Fruit fly (Drosophila melanogaster) Kc167 (cell line): ENCODE results near the gene Coa8.

ENCODE experiments used
- Sin3A ChIP-seq: fragments of >200 bp; optimal IDR thresholded peaks from 2 replicates; lab custom pipeline; 2018; ENCODE audit warnings: missing external identifiers
- psq ChIP-seq: fragments of >200 bp; optimal IDR thresholded peaks from 2 replicates; lab custom pipeline; 2017; ENCODE audit warnings: missing external identifiers

- TF ChIP-seq Sin3A (lab: Kevin White, UChicago) (no peak), psq (lab: Kevin White, UChicago) (no peak)
Observed at dm6 chrX:1849914-1850313, 30.2 kb upstream of the Coa8 start.
